Fruit fly (Drosophila melanogaster): ENCODE results near the gene CG14275.

Gene CG14275

DNA sequence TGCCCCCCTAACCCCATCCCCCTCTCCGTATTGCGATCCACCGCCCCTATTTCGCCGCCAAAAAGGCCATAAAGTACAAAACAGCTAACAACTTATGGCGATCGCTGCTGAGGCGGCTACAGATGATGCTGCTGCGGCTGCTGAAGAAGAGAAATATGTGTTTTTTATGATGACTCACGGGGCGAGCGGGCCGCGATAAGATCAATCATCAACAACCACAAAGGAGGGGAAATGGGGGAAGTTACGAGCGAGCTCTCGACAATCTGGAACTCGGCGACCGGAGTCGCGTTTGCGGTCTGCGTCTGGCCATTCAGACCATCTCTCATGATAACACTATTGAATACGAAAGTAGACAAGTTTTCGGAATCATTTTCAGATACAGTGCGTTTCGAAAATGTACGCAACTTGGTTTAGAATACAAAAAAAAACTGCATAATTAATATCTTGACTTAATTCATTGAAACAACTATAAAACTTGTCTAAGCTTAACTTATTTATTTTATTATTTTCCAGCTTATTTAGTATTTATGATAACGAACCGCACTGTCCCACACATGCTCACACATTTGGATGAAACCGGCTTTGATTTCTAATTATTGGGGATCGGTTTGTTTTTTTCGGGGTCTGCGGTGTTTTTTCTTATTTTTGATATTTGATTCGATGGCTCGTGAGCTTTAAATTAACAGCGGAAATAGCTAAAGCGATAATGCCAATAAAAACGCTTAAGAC is 34.9 kb upstream of the CG14275 start (continued):
- TF ChIP-seq scrt (GFP tag; optimal IDR thresholded peaks at IDR 0.05), result peak; percentile 94
- peak; percentile 95 for TF ChIP-seq CG12219 (GFP tag; optimal IDR thresholded peaks at IDR 0.05)
- no peak for TF ChIP-seq Elba2 (GFP tag; optimal IDR thresholded peaks at IDR 0.05)
- peak; percentile 98 for TF ChIP-seq Xrp1 (GFP tag; IDR thresholded peaks at IDR 0.05)
- peak; percentile 96 for TF ChIP-seq otp (GFP tag; IDR thresholded peaks at IDR 0.05)
- peak; percentile 83; the same call in 1 of the 2 replicates for TF ChIP-seq aop (GFP tag; IDR thresholded peaks at IDR 0.05)
- TF ChIP-seq E2f2 (GFP tag; IDR thresholded peaks at IDR 0.05), result peak; percentile 83
- TF ChIP-seq CG1529 (GFP tag; optimal IDR thresholded peaks at IDR 0.05), result peak; percentile 93
- peak; percentile 91 for TF ChIP-seq kah (GFP tag; optimal IDR thresholded peaks at IDR 0.05)
- TF ChIP-seq bcd (GFP tag; optimal IDR thresholded peaks at IDR 0.05), result peak; percentile 94
- TF ChIP-seq chinmo (GFP tag; IDR thresholded peaks at IDR 0.05; ENCODE audit: partially characterized antibody), result 0 out of 4 replicates have a peak, but pooled peaks have one; percentile 59
- TF ChIP-seq CG5953 (GFP tag; IDR thresholded peaks at IDR 0.05), result peak; percentile 94
- TF ChIP-seq Hr39 (optimal IDR thresholded peaks at IDR 0.05), result no peak
- peak; percentile 10 for TF ChIP-seq Dp (GFP tag; optimal IDR thresholded peaks at IDR 0.05)
- TF ChIP-seq nom (GFP tag; optimal IDR thresholded peaks at IDR 0.05), result peak; percentile 38
- TF ChIP-seq NfI (GFP tag; optimal IDR thresholded peaks at IDR 0.05), result peak; percentile 96
- peak; percentile 89 for TF ChIP-seq CG11560 (tag; IDR thresholded peaks at IDR 0.05)
- TF ChIP-seq CG17568 (GFP tag; optimal IDR thresholded peaks at IDR 0.05), result peak; percentile 91
- peak; percentile 81 for TF ChIP-seq Atf-2 (GFP tag; optimal IDR thresholded peaks at IDR 0.05)
- peak; percentile 96 for TF ChIP-seq kay (GFP tag; optimal IDR thresholded peaks at IDR 0.05)
- TF ChIP-seq ac (GFP tag; optimal IDR thresholded peaks at IDR 0.05), result peak; percentile 48
- TF ChIP-seq Hr3 (GFP tag; optimal IDR thresholded peaks at IDR 0.05), result peak; percentile 93
- TF ChIP-seq sc (optimal IDR thresholded peaks at IDR 0.05), result no peak
- peak; percentile 84 for TF ChIP-seq sc (GFP tag; optimal IDR thresholded peaks at IDR 0.05)
- TF ChIP-seq CG2678 (tag; optimal IDR thresholded peaks at IDR 0.05), result peak; percentile 99
- TF ChIP-seq Nf-YB (GFP tag; optimal IDR thresholded peaks at IDR 0.05), result peak; percentile 84
- TF ChIP-seq gfzf (GFP tag; optimal IDR thresholded peaks at IDR 0.05), result peak; percentile 5
- TF ChIP-seq al (GFP tag; IDR thresholded peaks at IDR 0.05), result peak; percentile 95
- peak; percentile 97 for TF ChIP-seq CG8924 (tag; optimal IDR thresholded peaks at IDR 0.05)
- TF ChIP-seq CG1647 (GFP tag; optimal IDR thresholded peaks at IDR 0.05), result peak; percentile 93
- peak; percentile 80 for TF ChIP-seq Hey (tag; optimal IDR thresholded peaks at IDR 0.05)
- peak; percentile 85 for TF ChIP-seq Poxn (GFP tag; IDR thresholded peaks at IDR 0.05)
- peak; percentile 98 for TF ChIP-seq sob (GFP tag; IDR thresholded peaks at IDR 0.05)
- peak; percentile 91 to 96 for TF ChIP-seq chif (GFP tag; optimal IDR thresholded peaks at IDR 0.05)
- TF ChIP-seq CG34422 (GFP tag; IDR thresholded peaks at IDR 0.05), result peak; percentile 98
- TF ChIP-seq CG12236 (GFP tag; optimal IDR thresholded peaks at IDR 0.05), result peak; percentile 90
- TF ChIP-seq fu2 (GFP tag; optimal IDR thresholded peaks at IDR 0.05), result peak; percentile 85
- TF ChIP-seq Pdp1 (GFP tag; optimal IDR thresholded peaks at IDR 0.05), result peak; percentile 92 to 95
- TF ChIP-seq Bteb2 (GFP tag; optimal IDR thresholded peaks at IDR 0.05), result peak; percentile 96
- no peak for TF ChIP-seq hkb (optimal IDR thresholded peaks at IDR 0.05)
- TF ChIP-seq hkb (GFP tag; IDR thresholded peaks at IDR 0.05), result peak; percentile 98
- TF ChIP-seq CG17802 (tag; optimal IDR thresholded peaks at IDR 0.05), result peak; percentile 81
- TF ChIP-seq Oli (tag; optimal IDR thresholded peaks at IDR 0.05), result peak; percentile 97
- peak; percentile 92 for TF ChIP-seq CG6854 (GFP tag; optimal IDR thresholded peaks at IDR 0.05)
- peak; percentile 93 for TF ChIP-seq CG1603 (tag; optimal IDR thresholded peaks at IDR 0.05)
- TF ChIP-seq CG15011 (GFP tag; optimal IDR thresholded peaks at IDR 0.05), result peak; percentile 90
- peak; percentile 90 for TF ChIP-seq CG8765 (GFP tag; IDR thresholded peaks at IDR 0.05)
- TF ChIP-seq rib (GFP tag; IDR thresholded peaks at IDR 0.05), result peak; percentile 97
- peak; percentile 77 for TF ChIP-seq CG6654 (GFP tag; optimal IDR thresholded peaks at IDR 0.05)
- peak; percentile 92 for TF ChIP-seq crc (GFP tag; optimal IDR thresholded peaks at IDR 0.05)

Measured in whole organism, embryonic.